Fruit fly (Drosophila melanogaster) whole organism, prepupa: ENCODE measurements around the gene Proc.

Source experiments
- CG16779 ChIP-seq: fragments of 200-800 bp; sonication (Bioruptor generic); optimal IDR thresholded peaks from 3 replicates; lab custom pipeline; 2017; ENCODE audit warnings: missing biosample characterization, mild to moderate bottlenecking, missing genetic modification characterization
- CG6854 ChIP-seq: fragments of 200-800 bp; sonication (Bioruptor generic); optimal IDR thresholded peaks from 2 replicates; lab custom pipeline; 2017; ENCODE audit warnings: missing biosample characterization, mild to moderate bottlenecking, missing genetic modification characterization
- CG7368 ChIP-seq: fragments of 200-800 bp; sonication (Bioruptor generic); optimal IDR thresholded peaks from 3 replicates; lab custom pipeline; 2016; ENCODE audit warnings: missing biosample characterization, missing genetic modification characterization
- CG8319 ChIP-seq: fragments of 200-800 bp; sonication (Bioruptor generic); optimal IDR thresholded peaks from 3 replicates; lab custom pipeline; 2016; ENCODE audit warnings: missing biosample characterization, missing genetic modification characterization
- CG9139 ChIP-seq: fragments of 200-800 bp; sonication (Bioruptor generic); optimal IDR thresholded peaks from 3 replicates; lab custom pipeline; 2017; ENCODE audit warnings: missing biosample characterization, mild to moderate bottlenecking, missing genetic modification characterization
- achi ChIP-seq: fragments of 200-800 bp; sonication (Bioruptor generic); optimal IDR thresholded peaks from 3 replicates; lab custom pipeline; 2016; ENCODE audit warnings: missing biosample characterization, missing genetic modification characterization
- acj6 ChIP-seq: fragments of 200-800 bp; sonication (Bioruptor generic); optimal IDR thresholded peaks from 3 replicates; lab custom pipeline; 2016; ENCODE audit warnings: missing biosample characterization, missing genetic modification characterization
- dsx ChIP-seq: fragments of 200-800 bp; optimal IDR thresholded peaks from 3 replicates; lab custom pipeline; 2019; ENCODE audit warnings: missing biosample characterization, mild to moderate bottlenecking, missing genetic modification characterization, moderate library complexity; ENCODE audit not compliant: poor library complexity, severe bottlenecking
- salr ChIP-seq, 2 experiments: fragments of 200-800 bp; sonication (Bioruptor generic); optimal IDR thresholded peaks; 3 replicates each; lab custom pipeline; 2016 to 2018; ENCODE audit warnings: missing biosample characterization in 2 of 2, missing genetic modification characterization in 2 of 2, mild to moderate bottlenecking in 1 of 2
- vri ChIP-seq: fragments of 200-800 bp; sonication (Bioruptor generic); optimal IDR thresholded peaks from 3 replicates; lab custom pipeline; 2016; ENCODE audit warnings: missing biosample characterization, mild to moderate bottlenecking, missing genetic modification characterization

dm6 chr2L:7838024-7838423, 33.2 kb downstream of the Proc start:
- TF ChIP-seq CG16779 (tag; lab: Kevin White, UChicago), result no peak
- TF ChIP-seq salr (GFP tag; optimal IDR thresholded peaks at IDR 0.05; lab: Kevin White, UChicago), result no peak
- TF ChIP-seq achi, result no peak
- TF ChIP-seq dsx (GFP tag; lab: Kevin White, UChicago), result no peak
- no peak for TF ChIP-seq CG9139 (GFP tag; lab: Kevin White, UChicago)
- TF ChIP-seq CG6854 (GFP tag; lab: Kevin White, UChicago), result no peak
- no peak for TF ChIP-seq acj6 (GFP tag; lab: Kevin White, UChicago)
- no peak for TF ChIP-seq CG7368 (GFP tag; lab: Kevin White, UChicago)
- TF ChIP-seq CG8319, result no peak
- TF ChIP-seq vri (GFP tag; lab: Kevin White, UChicago), result no peak
